Worm (Caenorhabditis elegans) whole organism, young adult: ENCODE measurements around the gene pan-1.

Source experiments
- B0035.1 ChIP-seq: sonication (generic microtip); optimal IDR thresholded peaks from 2 replicates; lab custom pipeline; 2016; ENCODE audit warnings: missing genetic modification characterization, mild to moderate bottlenecking, missing compliant biosample characterization, missing genotype, missing genetic modification reagents
- B0261.1 ChIP-seq: sonication (generic microtip); optimal IDR thresholded peaks from 2 replicates; lab custom pipeline; 2016; ENCODE audit warnings: mild to moderate bottlenecking, missing genetic modification characterization, moderate library complexity, missing compliant biosample characterization
- F22D6.2 ChIP-seq: sonication (generic microtip); optimal IDR thresholded peaks from 2 replicates; lab custom pipeline; 2016; ENCODE audit warnings: mild to moderate bottlenecking, missing genetic modification characterization, missing compliant biosample characterization
- F49E8.2 ChIP-seq: sonication (generic microtip); optimal IDR thresholded peaks from 3 replicates; lab custom pipeline; 2017; ENCODE audit warnings: missing genetic modification characterization, mild to moderate bottlenecking, missing compliant biosample characterization, antibody characterized with exemption, moderate library complexity; ENCODE audit not compliant: insufficient read depth
- F52B5.7 ChIP-seq: sonication (generic microtip); optimal IDR thresholded peaks from 2 replicates; lab custom pipeline; 2016; ENCODE audit warnings: mild to moderate bottlenecking, missing genetic modification characterization, missing compliant biosample characterization
- F57C9.4 ChIP-seq: sonication (generic microtip); optimal IDR thresholded peaks from 2 replicates; lab custom pipeline; 2017; ENCODE audit warnings: mild to moderate bottlenecking, missing genetic modification characterization, missing compliant biosample characterization
- K11D2.4 ChIP-seq: fragments of 200-800 bp; sonication (Bioruptor generic); IDR thresholded peaks from 2 replicates; pipeline ENCODE4 v1.3.6; 2022; ENCODE audit warnings: missing genetic modification reagents, missing genetic modification characterization, missing compliant biosample characterization
- Y56A3A.18 ChIP-seq: fragments of 200-800 bp; sonication (Bioruptor generic); IDR thresholded peaks from 2 replicates; pipeline ENCODE4 v1.3.6; 2022; ENCODE audit warnings: missing genetic modification reagents, missing genetic modification characterization, missing compliant biosample characterization
- ama-1 ChIP-seq, 3 experiments: fragments of 150-350 bp in 1 of 3; sonication (generic microtip) in 2 of 3; optimal IDR thresholded peaks; 2 replicates each; lab custom pipeline; 2014 to 2018; ENCODE audit warnings: missing biosample characterization in 2 of 3, missing genetic modification characterization in 2 of 3, missing genetic modification reagents in 2 of 3
- aptf-2 ChIP-seq: fragments of 200-800 bp; sonication (Bioruptor generic); conservative IDR thresholded peaks from 2 replicates; pipeline ENCODE4 v1.3.6; 2022; ENCODE audit warnings: missing genetic modification reagents, missing genetic modification characterization, missing compliant biosample characterization
- athp-1 ChIP-seq: sonication (generic microtip); optimal IDR thresholded peaks from 2 replicates; lab custom pipeline; 2017; ENCODE audit warnings: mild to moderate bottlenecking, missing genetic modification characterization, missing compliant biosample characterization
- attf-6 ChIP-seq: fragments of 200-800 bp; sonication (Bioruptor generic); IDR thresholded peaks from 2 replicates; pipeline ENCODE4 v1.3.6; 2022; ENCODE audit warnings: missing genetic modification reagents, missing genetic modification characterization, missing compliant biosample characterization
- bed-1 ChIP-seq: fragments of 200-800 bp; sonication (Bioruptor generic); IDR thresholded peaks from 2 replicates; pipeline ENCODE4 v1.3.6; 2022; ENCODE audit warnings: missing genetic modification reagents, missing genetic modification characterization, missing compliant biosample characterization
- bed-2 ChIP-seq: fragments of 200-800 bp; sonication (Bioruptor generic); IDR thresholded peaks from 2 replicates; pipeline ENCODE4 v1.3.6; 2022; ENCODE audit warnings: missing genetic modification reagents, missing genetic modification characterization, missing compliant biosample characterization
- cebp-1 ChIP-seq, 2 experiments: fragments of 200-800 bp in 1 of 2; sonication (Bioruptor generic) in 1 of 2; sonication (generic microtip) in 1 of 2; IDR thresholded peaks in 1 of 2; optimal IDR thresholded peaks in 1 of 2; 2 replicates each; pipeline versions ENCODE4 v1.3.6 to Lab custom; 2017 to 2022; ENCODE audit warnings: missing compliant biosample characterization in 2 of 2, missing genetic modification characterization in 2 of 2, mild to moderate bottlenecking in 1 of 2, missing genetic modification reagents in 1 of 2, moderate library complexity in 1 of 2
- cebp-2 ChIP-seq: fragments of 200-800 bp; sonication (Bioruptor generic); IDR thresholded peaks from 2 replicates; pipeline ENCODE4 v1.3.6; 2022; ENCODE audit warnings: missing genetic modification characterization, missing compliant biosample characterization
- dpl-1 ChIP-seq: fragments of 150-350 bp; optimal IDR thresholded peaks from 2 replicates; lab custom pipeline; 2014; ENCODE audit warnings: missing biosample characterization, missing genetic modification reagents, missing genetic modification characterization
- efl-1 ChIP-seq: fragments of 150-350 bp; optimal IDR thresholded peaks from 2 replicates; lab custom pipeline; 2014; ENCODE audit warnings: missing biosample characterization, missing genetic modification reagents, missing genetic modification characterization
- egl-44 ChIP-seq: fragments of 200-800 bp; sonication (Bioruptor generic); IDR thresholded peaks from 2 replicates; pipeline ENCODE4 v1.3.6; 2022; ENCODE audit warnings: missing genetic modification reagents, missing genetic modification characterization, missing compliant biosample characterization
- ekl-4 ChIP-seq: fragments of 200-800 bp; sonication (Bioruptor generic); IDR thresholded peaks from 2 replicates; pipeline ENCODE4 v1.3.6; 2022; ENCODE audit warnings: missing genetic modification reagents, missing genetic modification characterization, missing compliant biosample characterization
- ets-4 ChIP-seq: fragments of 200-800 bp; sonication (Bioruptor generic); optimal IDR thresholded peaks from 2 replicates; lab custom pipeline; 2018; ENCODE audit warnings: mild to moderate bottlenecking, missing genetic modification characterization, missing compliant biosample characterization
- him-1 ChIP-seq: sonication (generic microtip); optimal IDR thresholded peaks from 2 replicates; lab custom pipeline; 2016; ENCODE audit warnings: missing genotype, missing genetic modification reagents, missing genetic modification characterization, missing compliant biosample characterization
- hlh-26 ChIP-seq: fragments of 200-800 bp; sonication (Bioruptor generic); conservative IDR thresholded peaks from 2 replicates; pipeline ENCODE4 v1.3.6; 2022; ENCODE audit warnings: missing genetic modification reagents, missing genetic modification characterization, missing compliant biosample characterization
- hmg-1.2 ChIP-seq: fragments of 200-800 bp; sonication (Bioruptor generic); IDR thresholded peaks from 2 replicates; pipeline ENCODE4 v1.3.6; 2022; ENCODE audit warnings: missing genetic modification reagents, missing genetic modification characterization, missing compliant biosample characterization
- hrde-1 ChIP-seq: sonication (generic microtip); optimal IDR thresholded peaks from 2 replicates; lab custom pipeline; 2016; ENCODE audit warnings: missing genetic modification characterization, mild to moderate bottlenecking, missing compliant biosample characterization, moderate library complexity, missing genotype, missing genetic modification reagents, borderline replicate concordance
- hsf-1 ChIP-seq: fragments of 200-800 bp; sonication (Bioruptor generic); IDR thresholded peaks from 2 replicates; pipeline ENCODE4 v1.3.6; 2022; ENCODE audit warnings: missing genetic modification reagents, missing genetic modification characterization, missing compliant biosample characterization
- lin-35 ChIP-seq, 3 experiments: fragments of 150-350 bp in 2 of 3; sonication (generic microtip) in 1 of 3; optimal IDR thresholded peaks; 2 replicates each; lab custom pipeline; 2014 to 2018; ENCODE audit warnings: missing biosample characterization in 3 of 3, missing genetic modification characterization in 3 of 3, missing genetic modification reagents in 3 of 3
- lin-54 ChIP-seq: fragments of 200-800 bp; sonication (Bioruptor generic); optimal IDR thresholded peaks from 2 replicates; lab custom pipeline; 2018; ENCODE audit warnings: mild to moderate bottlenecking, missing genetic modification characterization, missing compliant biosample characterization
- madf-10 ChIP-seq: sonication (generic microtip); optimal IDR thresholded peaks from 2 replicates; lab custom pipeline; 2016; ENCODE audit warnings: mild to moderate bottlenecking, missing genetic modification characterization, missing compliant biosample characterization
- madf-3 ChIP-seq: fragments of 200-800 bp; sonication (Bioruptor generic); IDR thresholded peaks from 2 replicates; pipeline ENCODE4 v1.3.6; 2022; ENCODE audit warnings: missing genetic modification reagents, missing genetic modification characterization, missing compliant biosample characterization
- mxl-1 ChIP-seq: sonication (generic microtip); optimal IDR thresholded peaks from 2 replicates; lab custom pipeline; 2016; ENCODE audit warnings: missing genetic modification characterization, missing compliant biosample characterization
- pbrm-1 ChIP-seq: fragments of 200-800 bp; sonication (Bioruptor generic); IDR thresholded peaks from 2 replicates; pipeline ENCODE4 v1.3.6; 2022; ENCODE audit warnings: missing genetic modification reagents, missing genetic modification characterization, missing compliant biosample characterization
- rec-8 ChIP-seq, 2 experiments: sonication (generic microtip); optimal IDR thresholded peaks; 2 replicates each; lab custom pipeline; 2016; ENCODE audit warnings: mild to moderate bottlenecking in 2 of 2, missing genetic modification characterization in 2 of 2, missing genetic modification reagents in 2 of 2, missing genotype in 2 of 2, missing biosample characterization in 1 of 2, missing compliant biosample characterization in 1 of 2, moderate library complexity in 1 of 2
- repo-1 ChIP-seq: sonication (generic microtip); optimal IDR thresholded peaks from 2 replicates; lab custom pipeline; 2017; ENCODE audit warnings: mild to moderate bottlenecking, missing genetic modification characterization, missing compliant biosample characterization
- rpc-1 ChIP-seq, 2 experiments: fragments of 150-350 bp in 1 of 2; sonication (generic microtip) in 1 of 2; optimal IDR thresholded peaks; 2 replicates each; lab custom pipeline; 2014 to 2018; ENCODE audit warnings: missing biosample characterization in 1 of 2, missing genetic modification characterization in 1 of 2, missing genetic modification reagents in 1 of 2, missing genotype in 1 of 2
- sdz-38 ChIP-seq: sonication (generic microtip); optimal IDR thresholded peaks from 2 replicates; lab custom pipeline; 2016; ENCODE audit warnings: missing genotype, missing genetic modification characterization, missing compliant biosample characterization
- sea-2 ChIP-seq: fragments of 200-800 bp; sonication (Bioruptor generic); IDR thresholded peaks from 2 replicates; pipeline ENCODE4 v1.3.6; 2022; ENCODE audit warnings: missing genetic modification characterization, missing compliant biosample characterization
- snpc-1.1 ChIP-seq: sonication (generic microtip); optimal IDR thresholded peaks from 2 replicates; lab custom pipeline; 2017; ENCODE audit warnings: missing genetic modification characterization, mild to moderate bottlenecking, missing compliant biosample characterization, antibody characterized with exemption, moderate library complexity, missing genotype, missing genetic modification reagents; ENCODE audit not compliant: insufficient read depth
- snpc-1.3 ChIP-seq: sonication (generic microtip); optimal IDR thresholded peaks from 2 replicates; lab custom pipeline; 2017; ENCODE audit warnings: missing genetic modification characterization, mild to moderate bottlenecking, missing compliant biosample characterization, antibody characterized with exemption, moderate library complexity, missing genotype, missing genetic modification reagents; ENCODE audit not compliant: insufficient read depth
- snpc-3.4 ChIP-seq: sonication (generic microtip); optimal IDR thresholded peaks from 2 replicates; lab custom pipeline; 2017; ENCODE audit warnings: missing genetic modification characterization, mild to moderate bottlenecking, missing compliant biosample characterization, antibody characterized with exemption, moderate library complexity, missing genotype, missing genetic modification reagents
- snpc-4 ChIP-seq, 5 experiments: fragments of 150-350 bp in 1 of 5; sonication (generic microtip) in 4 of 5; optimal IDR thresholded peaks; 2 replicates each; lab custom pipeline; 2014 to 2018; ENCODE audit warnings: missing genetic modification characterization in 5 of 5, missing biosample characterization in 3 of 5, antibody characterized with exemption in 2 of 5, mild to moderate bottlenecking in 2 of 5, missing compliant biosample characterization in 2 of 5, missing genotype in 2 of 5, moderate library complexity in 2 of 5, missing genetic modification reagents in 1 of 5
- sptf-2 ChIP-seq: fragments of 200-800 bp; sonication (Bioruptor generic); optimal IDR thresholded peaks from 2 replicates; lab custom pipeline; 2018; ENCODE audit warnings: mild to moderate bottlenecking, missing genetic modification characterization, missing compliant biosample characterization
- tbp1 ChIP-seq: fragments of 200-800 bp; sonication (Bioruptor generic); optimal IDR thresholded peaks from 2 replicates; lab custom pipeline; 2018; ENCODE audit warnings: mild to moderate bottlenecking, missing genetic modification characterization, missing compliant biosample characterization
- tbx-9 ChIP-seq: sonication (generic microtip); optimal IDR thresholded peaks from 2 replicates; lab custom pipeline; 2016; ENCODE audit warnings: borderline replicate concordance, missing genetic modification characterization, inconsistent platforms, missing compliant biosample characterization
- zim-3 ChIP-seq: sonication (generic microtip); optimal IDR thresholded peaks from 2 replicates; lab custom pipeline; 2017; ENCODE audit warnings: mild to moderate bottlenecking, missing genetic modification characterization, moderate library complexity, missing compliant biosample characterization

pan-1 gene

ce11 chrIII:4595771-4596227 is 33.3 kb downstream of the pan-1 start, which contains the start of gene asb-1 (continued):
- 0 out of 2 replicates have a peak, but pooled peaks have one; percentile 20 for TF ChIP-seq madf-3 (GFP tag; lab: Robert Waterston, UW)
- no peak for TF ChIP-seq rpc-1 (optimal IDR thresholded peaks at IDR 0.05; lab: Kevin White, UChicago)
- TF ChIP-seq rpc-1 (tag; optimal IDR thresholded peaks at IDR 0.05; lab: Kevin White, UChicago), result no peak
- no peak for TF ChIP-seq sea-2 (GFP tag; lab: Robert Waterston, UW)
- TF ChIP-seq athp-1 (tag; lab: Kevin White, UChicago), result no peak
- no peak for TF ChIP-seq bed-2 (GFP tag; lab: Robert Waterston, UW)
- TF ChIP-seq cebp-2 (GFP tag; lab: Robert Waterston, UW), result no peak
- TF ChIP-seq sdz-38, result no peak
- TF ChIP-seq rec-8 (tag; optimal IDR thresholded peaks at IDR 0.05; lab: Kevin White, UChicago), result no peak
- TF ChIP-seq F57C9.4 (tag; lab: Kevin White, UChicago), result no peak
- TF ChIP-seq F52B5.7 (tag; lab: Kevin White, UChicago), result no peak
- peak; percentile 13 for TF ChIP-seq tbp1
- TF ChIP-seq snpc-1.1 (tag; lab: Kevin White, UChicago), result no peak
- peak; percentile 22 for TF ChIP-seq efl-1
- no peak for TF ChIP-seq ama-1 (optimal IDR thresholded peaks at IDR 0.05; lab: Kevin White, UChicago)
- no peak for TF ChIP-seq ama-1 (GFP tag; optimal IDR thresholded peaks at IDR 0.05; lab: Kevin White, UChicago)
- no peak for TF ChIP-seq aptf-2 (GFP tag; lab: Robert Waterston, UW)
- no peak for TF ChIP-seq zim-3 (tag; lab: Kevin White, UChicago)
- no peak for TF ChIP-seq sptf-2 (GFP tag; lab: Kevin White, UChicago)
- peak; percentile 40 for TF ChIP-seq snpc-1.3 (tag; lab: Kevin White, UChicago)
- no peak for TF ChIP-seq K11D2.4 (GFP tag; lab: Robert Waterston, UW)
- no peak for TF ChIP-seq hrde-1 (tag; lab: Kevin White, UChicago)
- no peak for TF ChIP-seq madf-10 (tag; lab: Kevin White, UChicago)
- no peak for TF ChIP-seq dpl-1 (GFP tag; lab: Kevin White, UChicago)
- no peak for TF ChIP-seq cebp-1 (GFP tag; IDR thresholded peaks at IDR 0.05; lab: Robert Waterston, UW)
- peak; percentile 3 for TF ChIP-seq cebp-1 (tag; optimal IDR thresholded peaks at IDR 0.05; lab: Kevin White, UChicago)
- no peak for TF ChIP-seq attf-6 (GFP tag; lab: Robert Waterston, UW)
- no peak for TF ChIP-seq Y56A3A.18
- TF ChIP-seq bed-1 (GFP tag; lab: Robert Waterston, UW), result no peak
- no peak for TF ChIP-seq hlh-26 (GFP tag; lab: Robert Waterston, UW)
- no peak for TF ChIP-seq mxl-1 (tag; lab: Kevin White, UChicago)
- TF ChIP-seq lin-35 (GFP tag; optimal IDR thresholded peaks at IDR 0.05; lab: Kevin White, UChicago), result no peak
- TF ChIP-seq tbx-9 (tag; lab: Kevin White, UChicago), result no peak
- peak; percentile 12; the same call in 1 of the 2 replicates for TF ChIP-seq pbrm-1 (GFP tag; lab: Robert Waterston, UW)
- no peak for TF ChIP-seq repo-1
- 0 out of 2 replicates have a peak, but pooled peaks have one; percentile 13 for TF ChIP-seq hmg-1.2 (GFP tag; lab: Robert Waterston, UW)
- no peak for TF ChIP-seq egl-44
- TF ChIP-seq B0261.1 (tag; lab: Kevin White, UChicago), result no peak
- peak; percentile 38 for TF ChIP-seq lin-54
- no peak for TF ChIP-seq B0035.1 (tag; lab: Kevin White, UChicago)
- peak; percentile 38 for TF ChIP-seq snpc-3.4 (tag; lab: Kevin White, UChicago)
- TF ChIP-seq him-1 (tag; lab: Kevin White, UChicago), result peak; percentile 41
- no peak for TF ChIP-seq ekl-4 (GFP tag; lab: Robert Waterston, UW)
- TF ChIP-seq hsf-1 (GFP tag; lab: Robert Waterston, UW), result 0 out of 2 replicates have a peak, but pooled peaks have one; percentile 48
- no peak for TF ChIP-seq ets-4
- no peak for TF ChIP-seq snpc-4 (GFP tag; optimal IDR thresholded peaks at IDR 0.05; lab: Kevin White, UChicago)
- TF ChIP-seq snpc-4 (tag; optimal IDR thresholded peaks at IDR 0.05; lab: Kevin White, UChicago), result peak in 1 of 4 experiments; percentile 27
- no peak for TF ChIP-seq F22D6.2 (tag; lab: Kevin White, UChicago)
- peak; percentile 57 for TF ChIP-seq F49E8.2 (tag; lab: Kevin White, UChicago)
